Worm (Caenorhabditis elegans) whole organism, L3 larva: ENCODE data around the gene C46G7.1.

Experiments
- aly-2 ChIP-seq: fragments of 150-350 bp; optimal IDR thresholded peaks from 2 replicates; lab custom pipeline; 2014; ENCODE audit warnings: missing biosample characterization, missing genetic modification characterization
- ceh-9 ChIP-seq: sonication (generic microtip); optimal IDR thresholded peaks from 2 replicates; lab custom pipeline; 2018; ENCODE audit warnings: missing biosample characterization, missing genetic modification characterization
- fos-1 ChIP-seq: fragments of 150-350 bp; optimal IDR thresholded peaks from 2 replicates; lab custom pipeline; 2014; ENCODE audit warnings: missing biosample characterization, missing genetic modification characterization
- mml-1 ChIP-seq: fragments of 150-350 bp; sonication (generic microtip); optimal IDR thresholded peaks from 3 replicates; lab custom pipeline; 2014; ENCODE audit warnings: missing biosample characterization, missing genetic modification characterization
- nhr-23 ChIP-seq: fragments of 150-350 bp; optimal IDR thresholded peaks from 2 replicates; lab custom pipeline; 2014; ENCODE audit warnings: missing biosample characterization, missing genetic modification reagents, missing genetic modification characterization
- nhr-237 ChIP-seq: fragments of 150-350 bp; optimal IDR thresholded peaks from 2 replicates; lab custom pipeline; 2014; ENCODE audit warnings: missing biosample characterization, missing genetic modification characterization
- nhr-77 ChIP-seq: fragments of 150-350 bp; optimal IDR thresholded peaks from 2 replicates; lab custom pipeline; 2014; ENCODE audit warnings: missing biosample characterization, missing genetic modification characterization
- pqm-1 ChIP-seq: fragments of 150-350 bp; optimal IDR thresholded peaks from 2 replicates; lab custom pipeline; 2017; ENCODE audit warnings: missing biosample characterization, missing genetic modification characterization, inconsistent platforms
- snpc-4 ChIP-seq: fragments of 150-350 bp; optimal IDR thresholded peaks from 2 replicates; lab custom pipeline; 2014; ENCODE audit warnings: missing biosample characterization, missing genetic modification characterization
- unc-39 ChIP-seq: sonication (generic microtip); optimal IDR thresholded peaks from 4 replicates; lab custom pipeline; 2017; ENCODE audit warnings: missing biosample characterization, missing genetic modification characterization
- unc-62 ChIP-seq: fragments of 150-350 bp; sonication (generic microtip); optimal IDR thresholded peaks from 4 replicates; lab custom pipeline; 2014; ENCODE audit warnings: missing biosample characterization, missing genetic modification reagents, missing genetic modification characterization
- ztf-11 ChIP-seq: fragments of 150-350 bp; optimal IDR thresholded peaks from 2 replicates; lab custom pipeline; 2014; ENCODE audit warnings: missing biosample characterization, missing genetic modification characterization

- TF ChIP-seq nhr-77 (tag; lab: Kevin White, UChicago) = no peak
- TF ChIP-seq nhr-23 (tag; lab: Kevin White, UChicago) = no peak
- TF ChIP-seq fos-1 = no peak
- TF ChIP-seq nhr-237 (tag; lab: Kevin White, UChicago) = no peak
- TF ChIP-seq snpc-4 (tag; lab: Kevin White, UChicago) = no peak
- TF ChIP-seq ceh-9 = no peak
- TF ChIP-seq ztf-11 (tag; lab: Kevin White, UChicago) = no peak
- TF ChIP-seq unc-62 (GFP tag; lab: Kevin White, UChicago) = no peak
- no peak for TF ChIP-seq aly-2
- TF ChIP-seq unc-39 (tag; lab: Kevin White, UChicago) = no peak
- no peak for TF ChIP-seq mml-1 (tag; lab: Kevin White, UChicago)
- no peak for TF ChIP-seq pqm-1 (tag; lab: Kevin White, UChicago)
Measured at ce11 chrIV:5970526-5970925, 47.3 kb upstream of the C46G7.1 start.
